Fruit fly (Drosophila melanogaster) whole organism, pupa: ENCODE measurements around the gene Ndf.

Source experiments
- CG12605 ChIP-seq: fragments of 200-800 bp; sonication (Bioruptor generic); IDR thresholded peaks from 2 replicates; pipeline ENCODE4 v1.3.6; 2022; ENCODE audit warnings: missing biosample characterization, missing genetic modification characterization
- CG13204 ChIP-seq: fragments of 200-800 bp; sonication (Bioruptor generic); optimal IDR thresholded peaks from 2 replicates; lab custom pipeline; 2018; ENCODE audit warnings: missing biosample characterization, mild to moderate bottlenecking, missing genetic modification characterization, moderate library complexity
- EcR ChIP-seq: fragments of 200-800 bp; sonication (Bioruptor generic); optimal IDR thresholded peaks from 3 replicates; lab custom pipeline; 2019; ENCODE audit warnings: missing biosample characterization, missing genetic modification characterization, mild to moderate bottlenecking, moderate library complexity, missing genetic modification reagents
- Ets98B ChIP-seq: fragments of 200-800 bp; sonication (Bioruptor generic); IDR thresholded peaks from 2 replicates; pipeline ENCODE4 v1.3.6; 2022; ENCODE audit warnings: missing biosample characterization, missing genetic modification characterization
- Snoo ChIP-seq: fragments of 200-800 bp; sonication (Bioruptor generic); optimal IDR thresholded peaks from 3 replicates; lab custom pipeline; 2017; ENCODE audit warnings: missing biosample characterization, mild to moderate bottlenecking, missing genetic modification characterization, inconsistent platforms

DNA sequence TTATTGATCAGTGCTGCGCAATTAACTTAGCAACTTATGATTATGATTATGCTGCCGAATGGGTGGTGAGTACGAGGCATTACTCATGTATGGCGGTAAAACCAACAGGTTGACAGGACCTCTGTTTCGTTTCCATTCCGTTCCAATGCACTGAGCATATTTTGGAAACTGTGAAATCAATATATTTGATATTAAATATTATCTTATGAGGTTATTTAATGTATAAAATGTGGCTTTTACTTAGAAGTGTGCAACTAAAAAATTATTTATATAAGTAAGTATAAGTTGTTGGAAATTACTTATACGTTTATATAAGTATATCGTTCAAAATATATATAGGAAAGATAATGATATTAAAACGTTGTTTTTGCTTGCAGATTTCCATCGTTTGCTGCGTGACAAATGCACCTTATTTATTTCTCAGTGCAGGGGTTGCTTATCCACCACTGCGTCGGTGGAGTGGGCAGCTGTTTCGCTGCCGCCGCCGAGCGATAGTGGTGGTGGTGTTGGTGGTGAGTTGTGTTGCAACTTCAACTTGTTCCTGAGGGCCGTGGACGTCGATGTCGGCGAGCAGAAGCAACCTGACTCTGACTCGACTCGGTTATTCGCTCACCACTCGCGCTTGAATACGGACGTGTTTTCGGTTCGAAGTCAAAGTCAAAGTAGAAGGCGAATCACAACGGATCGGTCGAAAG is 19.4 kb upstream of the Ndf start, which contains the start of gene bib:
- peak; percentile 51 for TF ChIP-seq Ets98B (GFP tag; lab: Robert Waterston, UW)
- peak; percentile 56 for TF ChIP-seq EcR (GFP tag; lab: Kevin White, UChicago)
- peak; percentile 82 for TF ChIP-seq Snoo (tag; lab: Kevin White, UChicago)
- peak; percentile 82 for TF ChIP-seq CG13204 (GFP tag; lab: Kevin White, UChicago)
- 0 out of 2 replicates have a peak, but pooled peaks have one; percentile 33 for TF ChIP-seq CG12605 (GFP tag; lab: Robert Waterston, UW)
